Worm (Caenorhabditis elegans) whole organism, L3 larva: ENCODE results near the gene C09F9.1.

Experiments
- R02D3.7 ChIP-seq: fragments of 150-350 bp; optimal IDR thresholded peaks from 2 replicates; lab custom pipeline; 2014; ENCODE audit warnings: missing biosample characterization, missing genetic modification characterization
- ZK546.5 ChIP-seq: sonication (generic microtip); optimal IDR thresholded peaks from 2 replicates; lab custom pipeline; 2017; ENCODE audit warnings: missing biosample characterization, missing genetic modification characterization
- lin-39 ChIP-seq: fragments of 150-350 bp; optimal IDR thresholded peaks from 2 replicates; lab custom pipeline; 2018; ENCODE audit warnings: missing biosample characterization, missing genetic modification reagents, missing genetic modification characterization
- nfya-1 ChIP-seq: sonication (generic microtip); optimal IDR thresholded peaks from 2 replicates; lab custom pipeline; 2017; ENCODE audit warnings: missing genetic modification characterization, mild to moderate bottlenecking, missing compliant biosample characterization, antibody characterized with exemption, moderate library complexity; ENCODE audit not compliant: insufficient read depth

ce11 chrII:14745127-14745526 is 47.0 kb downstream of the C09F9.1 start:
- TF ChIP-seq R02D3.7 (tag; lab: Kevin White, UChicago): no peak
- no peak for TF ChIP-seq lin-39 (tag; lab: Kevin White, UChicago)
- no peak for TF ChIP-seq ZK546.5 (tag; lab: Kevin White, UChicago)
- TF ChIP-seq nfya-1: no peak
